Worm (Caenorhabditis elegans) whole organism, L1 larva: Measurements from ENCODE around the gene C25F9.6.

Source experiments
- F16B12.6 ChIP-seq: fragments of 150-350 bp; optimal IDR thresholded peaks from 2 replicates; lab custom pipeline; 2014; ENCODE audit warnings: missing biosample characterization, missing genetic modification characterization
- Y116A8C.19 ChIP-seq: sonication (generic microtip); optimal IDR thresholded peaks from 2 replicates; lab custom pipeline; 2016; ENCODE audit warnings: missing compliant biosample characterization, missing genetic modification characterization, borderline replicate concordance
- ama-1 ChIP-seq: fragments of 150-350 bp; optimal IDR thresholded peaks from 2 replicates; lab custom pipeline; 2014
- blmp-1 ChIP-seq: fragments of 150-350 bp; optimal IDR thresholded peaks from 2 replicates; lab custom pipeline; 2014; ENCODE audit warnings: missing biosample characterization, missing genetic modification characterization
- ceh-88 ChIP-seq: fragments of 200-800 bp; sonication (Bioruptor generic); IDR thresholded peaks from 2 replicates; pipeline ENCODE4 v1.3.6; 2022; ENCODE audit warnings: missing genetic modification characterization, missing compliant biosample characterization
- dsc-1 ChIP-seq: sonication (generic microtip); optimal IDR thresholded peaks from 2 replicates; lab custom pipeline; 2016; ENCODE audit warnings: mild to moderate bottlenecking, missing genetic modification characterization, missing compliant biosample characterization
- efl-1 ChIP-seq, 4 experiments: fragments of 150-350 bp; optimal IDR thresholded peaks in 3 of 4; peaks in 1 of 4; 1 replicate in 1 of 4; 2 replicates in 3 of 4; lab custom pipeline; 2014; ENCODE audit warnings: missing biosample characterization in 2 of 4, missing genetic modification characterization in 2 of 4, missing genetic modification reagents in 2 of 4
- efl-3 ChIP-seq: fragments of 200-800 bp; sonication (Bioruptor generic); optimal IDR thresholded peaks from 2 replicates; lab custom pipeline; 2018; ENCODE audit warnings: mild to moderate bottlenecking, missing genetic modification characterization, missing compliant biosample characterization
- elt-2 ChIP-seq: sonication (generic microtip); optimal IDR thresholded peaks from 2 replicates; lab custom pipeline; 2016; ENCODE audit warnings: missing genetic modification characterization, mild to moderate bottlenecking, inconsistent platforms, missing compliant biosample characterization, missing genetic modification reagents
- fkh-4 ChIP-seq: sonication (generic microtip); optimal IDR thresholded peaks from 2 replicates; lab custom pipeline; 2016; ENCODE audit warnings: missing compliant biosample characterization, missing genetic modification characterization, borderline replicate concordance
- fkh-8 ChIP-seq: sonication (generic microtip); optimal IDR thresholded peaks from 2 replicates; lab custom pipeline; 2016; ENCODE audit warnings: mild to moderate bottlenecking, missing genetic modification characterization, missing compliant biosample characterization
- fos-1 ChIP-seq: fragments of 150-350 bp; optimal IDR thresholded peaks from 2 replicates; lab custom pipeline; 2014; ENCODE audit warnings: missing biosample characterization, missing genetic modification characterization
- hlh-17 ChIP-seq: fragments of 200-800 bp; sonication (Bioruptor generic); optimal IDR thresholded peaks from 2 replicates; lab custom pipeline; 2018; ENCODE audit warnings: missing genetic modification characterization, mild to moderate bottlenecking, missing compliant biosample characterization, moderate library complexity, borderline replicate concordance
- lin-13 ChIP-seq: fragments of 150-350 bp; optimal IDR thresholded peaks from 2 replicates; lab custom pipeline; 2014; ENCODE audit warnings: missing biosample characterization, missing genetic modification reagents, missing genetic modification characterization
- mef-2 ChIP-seq: fragments of 150-350 bp; optimal IDR thresholded peaks from 2 replicates; lab custom pipeline; 2014; ENCODE audit warnings: missing biosample characterization, missing genetic modification characterization
- mep-1 ChIP-seq: fragments of 150-350 bp; optimal IDR thresholded peaks from 2 replicates; lab custom pipeline; 2014; ENCODE audit warnings: missing biosample characterization, missing genetic modification characterization
- nhr-237 ChIP-seq: fragments of 150-350 bp; optimal IDR thresholded peaks from 2 replicates; lab custom pipeline; 2014; ENCODE audit warnings: missing biosample characterization, missing genetic modification characterization
- tbx-2 ChIP-seq: sonication (generic microtip); optimal IDR thresholded peaks from 2 replicates; lab custom pipeline; 2016; ENCODE audit warnings: missing genetic modification characterization, missing compliant biosample characterization
- xbp-1 ChIP-seq: sonication (generic microtip); optimal IDR thresholded peaks from 2 replicates; lab custom pipeline; 2016; ENCODE audit warnings: missing genetic modification characterization, missing compliant biosample characterization

The C25F9.6 gene

ce11 chrV:19358039-19358438, 47.1 kb downstream of the C25F9.6 start:
- TF ChIP-seq tbx-2 (tag; lab: Kevin White, UChicago) (no peak), efl-3 (GFP tag; lab: Kevin White, UChicago) (no peak), Y116A8C.19 (no peak), dsc-1 (no peak), fos-1 (tag; lab: Kevin White, UChicago) (no peak), mep-1 (tag; lab: Kevin White, UChicago) (no peak), lin-13 (no peak), fkh-8 (tag; lab: Kevin White, UChicago) (no peak), ama-1 (lab: Kevin White, UChicago) (no peak), blmp-1 (tag; lab: Kevin White, UChicago) (no peak), hlh-17 (GFP tag; lab: Kevin White, UChicago) (no peak), nhr-237 (no peak)

ce11 chrV:19356717-19357116, 48.4 kb downstream of the C25F9.6 start:
- no peak for TF ChIP-seq xbp-1 (tag; lab: Kevin White, UChicago)
- TF ChIP-seq ceh-88 (GFP tag; lab: Robert Waterston, UW) = no peak
- no peak for TF ChIP-seq fkh-4 (tag; lab: Kevin White, UChicago)
- TF ChIP-seq ama-1 (lab: Kevin White, UChicago) = no peak
- TF ChIP-seq mef-2 = no peak

- TF ChIP-seq efl-1 (optimal IDR thresholded peaks at IDR 0.05; lab: Kevin White, UChicago) = no peak
- TF ChIP-seq efl-1 (GFP tag; optimal IDR thresholded peaks at IDR 0.05 in 1 of 2; lab: Kevin White, UChicago) = peak in 1 of 2 experiments; percentile 84
- TF ChIP-seq elt-2 (tag; lab: Kevin White, UChicago) = no peak
These were observed 49.9 kb downstream of the C25F9.6 start for ce11 chrV:19355219-19355618.

- TF ChIP-seq efl-1 (optimal IDR thresholded peaks at IDR 0.05; lab: Kevin White, UChicago) (no peak), efl-1 (GFP tag; optimal IDR thresholded peaks at IDR 0.05 in 1 of 2; lab: Kevin White, UChicago) (peak in 1 of 2 experiments; percentile 30), F16B12.6 (tag; lab: Kevin White, UChicago) (no peak)
These were observed 50.6 kb downstream of the C25F9.6 start for ce11 chrV:19354506-19354905.
